Fruit fly (Drosophila melanogaster) whole organism, embryonic: ENCODE results near the gene Mst77F.

Experiments
- Adf1 ChIP-seq: fragments of 200-800 bp; sonication (Bioruptor generic); IDR thresholded peaks from 2 replicates; pipeline ENCODE4 v1.3.6; 2022; ENCODE audit warnings: missing biosample characterization, missing genetic modification characterization
- BtbVII ChIP-seq: fragments of 200-800 bp; sonication (Bioruptor generic); optimal IDR thresholded peaks from 3 replicates; lab custom pipeline; 2017; ENCODE audit warnings: missing biosample characterization, mild to moderate bottlenecking, missing genetic modification characterization
- Bteb2 ChIP-seq: fragments of 200-800 bp; sonication (Bioruptor generic); optimal IDR thresholded peaks from 2 replicates; lab custom pipeline; 2016; ENCODE audit warnings: missing biosample characterization, missing genetic modification characterization
- CG11456 ChIP-seq: fragments of 200-800 bp; sonication (Bioruptor generic); IDR thresholded peaks from 3 replicates; pipeline ENCODE4 v1.3.6; 2022; ENCODE audit warnings: missing biosample characterization, missing genetic modification characterization
- CG12104 ChIP-seq: fragments of 200-800 bp; sonication (Bioruptor generic); optimal IDR thresholded peaks from 3 replicates; lab custom pipeline; 2016; ENCODE audit warnings: missing biosample characterization, missing genetic modification characterization
- CG14441 ChIP-seq: fragments of 200-800 bp; sonication (Bioruptor generic); IDR thresholded peaks from 2 replicates; pipeline ENCODE4 v1.3.6; 2022; ENCODE audit warnings: missing biosample characterization, missing genetic modification characterization
- CG1647 ChIP-seq: fragments of 200-800 bp; sonication (Bioruptor generic); optimal IDR thresholded peaks from 3 replicates; lab custom pipeline; 2016; ENCODE audit warnings: missing biosample characterization, missing genetic modification characterization
- CG17612 ChIP-seq: fragments of 200-800 bp; sonication (Bioruptor generic); IDR thresholded peaks from 2 replicates; pipeline ENCODE4 v1.3.6; 2022; ENCODE audit warnings: missing biosample characterization, missing genetic modification characterization
- CG31365 ChIP-seq: fragments of 200-800 bp; sonication (Bioruptor generic); optimal IDR thresholded peaks from 2 replicates; lab custom pipeline; 2018; ENCODE audit warnings: missing biosample characterization, mild to moderate bottlenecking, missing genetic modification characterization
- CG32532 ChIP-seq: fragments of 200-800 bp; sonication (Bioruptor generic); IDR thresholded peaks from 2 replicates; pipeline ENCODE4 v1.3.6; 2022; ENCODE audit warnings: missing biosample characterization, missing genetic modification characterization
- CG34376 ChIP-seq: fragments of 200-800 bp; sonication (Bioruptor generic); optimal IDR thresholded peaks from 2 replicates; lab custom pipeline; 2018; ENCODE audit warnings: missing biosample characterization, mild to moderate bottlenecking, missing genetic modification characterization
- CG4707 ChIP-seq: fragments of 200-800 bp; sonication (Bioruptor generic); optimal IDR thresholded peaks from 2 replicates; lab custom pipeline; 2018; ENCODE audit warnings: missing biosample characterization, mild to moderate bottlenecking, missing genetic modification characterization, moderate library complexity
- CG4730 ChIP-seq: fragments of 200-800 bp; sonication (Bioruptor generic); IDR thresholded peaks from 2 replicates; pipeline ENCODE4 v1.3.6; 2022; ENCODE audit warnings: missing biosample characterization, missing genetic modification characterization
- CG5180 ChIP-seq: fragments of 200-800 bp; sonication (Bioruptor generic); optimal IDR thresholded peaks from 3 replicates; lab custom pipeline; 2017; ENCODE audit warnings: missing biosample characterization, missing genetic modification characterization, mild to moderate bottlenecking, moderate library complexity, missing genetic modification reagents
- CG6654 ChIP-seq: fragments of 200-800 bp; sonication (Bioruptor generic); optimal IDR thresholded peaks from 2 replicates; lab custom pipeline; 2017; ENCODE audit warnings: missing biosample characterization, mild to moderate bottlenecking, missing genetic modification characterization
- CG7928 ChIP-seq: fragments of 200-800 bp; sonication (Bioruptor generic); optimal IDR thresholded peaks from 2 replicates; lab custom pipeline; 2017; ENCODE audit warnings: missing biosample characterization, mild to moderate bottlenecking, missing genetic modification characterization
- CG8089 ChIP-seq: fragments of 200-800 bp; sonication (Bioruptor generic); optimal IDR thresholded peaks from 3 replicates; lab custom pipeline; 2016; ENCODE audit warnings: missing biosample characterization, missing genetic modification characterization
- CG8765 ChIP-seq: fragments of 200-800 bp; sonication (Bioruptor generic); IDR thresholded peaks from 2 replicates; pipeline ENCODE4 v1.3.6; 2022; ENCODE audit warnings: missing biosample characterization, missing genetic modification characterization
- Dip3 ChIP-seq: fragments of 200-800 bp; sonication (Bioruptor generic); optimal IDR thresholded peaks from 3 replicates; lab custom pipeline; 2016; ENCODE audit warnings: missing biosample characterization, missing genetic modification characterization
- Ets65A ChIP-seq: fragments of 200-800 bp; sonication (Bioruptor generic); peaks from one replicate; lab custom pipeline; 2016; ENCODE audit warnings: missing biosample characterization, missing genetic modification characterization
- Med ChIP-seq: fragments of 200-800 bp; sonication (Bioruptor generic); peaks from one replicate; lab custom pipeline; 2016; ENCODE audit warnings: missing biosample characterization, missing genetic modification characterization, mild to moderate bottlenecking, inconsistent platforms, moderate library complexity
- Nf-YA ChIP-seq: fragments of 200-800 bp; sonication (Bioruptor generic); IDR thresholded peaks from 2 replicates; pipeline ENCODE4 v1.3.6; 2022; ENCODE audit warnings: missing biosample characterization, missing genetic modification characterization
- PHDP ChIP-seq: fragments of 200-800 bp; sonication (Bioruptor generic); optimal IDR thresholded peaks from 3 replicates; lab custom pipeline; 2018; ENCODE audit warnings: missing biosample characterization, mild to moderate bottlenecking, missing genetic modification characterization, moderate library complexity
- Rx ChIP-seq: fragments of 200-800 bp; sonication (Bioruptor generic); IDR thresholded peaks from 2 replicates; pipeline ENCODE4 v1.3.6; 2022; ENCODE audit warnings: missing biosample characterization, missing genetic modification characterization
- bowl ChIP-seq: fragments of 200-800 bp; sonication (Bioruptor generic); IDR thresholded peaks from 2 replicates; pipeline ENCODE4 v1.3.6; 2022; ENCODE audit warnings: missing biosample characterization, missing genetic modification characterization
- br ChIP-seq: fragments of >200 bp; optimal IDR thresholded peaks from 2 replicates; lab custom pipeline; 2017
- bsh ChIP-seq, 2 experiments: fragments of 200-800 bp; sonication (Bioruptor generic); optimal IDR thresholded peaks; 2 replicates each; lab custom pipeline; 2017 to 2018; ENCODE audit warnings: mild to moderate bottlenecking in 2 of 2, missing biosample characterization in 2 of 2, missing genetic modification characterization in 2 of 2, moderate library complexity in 1 of 2
- crc ChIP-seq: fragments of 200-800 bp; sonication (Bioruptor generic); optimal IDR thresholded peaks from 2 replicates; lab custom pipeline; 2016; ENCODE audit warnings: missing biosample characterization, missing genetic modification characterization
- crol ChIP-seq: fragments of 200-800 bp; sonication (Bioruptor generic); IDR thresholded peaks from 2 replicates; pipeline ENCODE4 v1.3.6; 2022; ENCODE audit warnings: missing biosample characterization, missing genetic modification characterization
- da ChIP-seq: fragments of 200-800 bp; sonication (Bioruptor generic); optimal IDR thresholded peaks from 2 replicates; lab custom pipeline; 2016; ENCODE audit warnings: missing biosample characterization, missing genetic modification characterization
- exex ChIP-seq: fragments of 200-800 bp; sonication (Bioruptor generic); optimal IDR thresholded peaks from 4 replicates; lab custom pipeline; 2018; ENCODE audit warnings: missing biosample characterization, mild to moderate bottlenecking, missing genetic modification characterization, moderate library complexity
- ftz-f1 ChIP-seq: fragments of 200-800 bp; sonication (Bioruptor generic); optimal IDR thresholded peaks from 2 replicates; lab custom pipeline; 2016; ENCODE audit warnings: missing biosample characterization, missing genetic modification characterization
- gem ChIP-seq: fragments of 200-800 bp; sonication (Bioruptor generic); optimal IDR thresholded peaks from 2 replicates; lab custom pipeline; 2019; ENCODE audit warnings: missing biosample characterization, mild to moderate bottlenecking, missing genetic modification characterization, moderate library complexity
- hkb ChIP-seq, 2 experiments: fragments of 200-800 bp in 1 of 2; fragments of >200 bp in 1 of 2; sonication (Bioruptor generic) in 1 of 2; IDR thresholded peaks in 1 of 2; optimal IDR thresholded peaks in 1 of 2; 2 replicates each; pipeline versions ENCODE4 v1.3.6 to Lab custom; 2017 to 2022; ENCODE audit warnings: missing biosample characterization in 1 of 2, missing genetic modification characterization in 1 of 2
- kah ChIP-seq: fragments of 200-800 bp; sonication (Bioruptor generic); optimal IDR thresholded peaks from 2 replicates; lab custom pipeline; 2018; ENCODE audit warnings: missing biosample characterization, mild to moderate bottlenecking, missing genetic modification characterization
- lilli ChIP-seq: fragments of 200-800 bp; sonication (Bioruptor generic); optimal IDR thresholded peaks from 3 replicates; lab custom pipeline; 2016; ENCODE audit warnings: missing biosample characterization, missing genetic modification characterization
- lmd ChIP-seq: fragments of 200-800 bp; sonication (Bioruptor generic); IDR thresholded peaks from 2 replicates; pipeline ENCODE4 v1.3.6; 2022; ENCODE audit warnings: missing biosample characterization, missing genetic modification characterization
- mirr ChIP-seq: fragments of 200-800 bp; sonication (Bioruptor generic); optimal IDR thresholded peaks from 3 replicates; lab custom pipeline; 2018; ENCODE audit warnings: missing biosample characterization, mild to moderate bottlenecking, missing genetic modification characterization
- nerfin-1 ChIP-seq: fragments of 200-800 bp; sonication (Bioruptor generic); optimal IDR thresholded peaks from 3 replicates; lab custom pipeline; 2019; ENCODE audit warnings: missing biosample characterization, mild to moderate bottlenecking, missing genetic modification characterization, moderate library complexity
- otp ChIP-seq: fragments of 200-800 bp; sonication (Bioruptor generic); IDR thresholded peaks from 3 replicates; pipeline ENCODE4, ENCODE4 v1.3.6; 2022; ENCODE audit warnings: missing biosample characterization, missing genetic modification characterization
- pzg ChIP-seq: fragments of 200-800 bp; sonication (Bioruptor generic); optimal IDR thresholded peaks from 3 replicates; lab custom pipeline; 2018; ENCODE audit warnings: missing biosample characterization, mild to moderate bottlenecking, missing genetic modification characterization, moderate library complexity
- sug ChIP-seq: fragments of 200-800 bp; optimal IDR thresholded peaks from 2 replicates; lab custom pipeline; 2019; ENCODE audit warnings: missing biosample characterization, mild to moderate bottlenecking, missing genetic modification characterization, moderate library complexity
- tll ChIP-seq, 2 experiments: fragments of 200-800 bp in 1 of 2; fragments of >200 bp in 1 of 2; sonication (Bioruptor generic) in 1 of 2; optimal IDR thresholded peaks; 2 replicates each; lab custom pipeline; 2017 to 2019; ENCODE audit warnings: missing biosample characterization in 2 of 2, missing genetic modification characterization in 2 of 2, mild to moderate bottlenecking in 1 of 2, moderate library complexity in 1 of 2
- tx ChIP-seq: fragments of 200-800 bp; sonication (Bioruptor generic); optimal IDR thresholded peaks from 2 replicates; lab custom pipeline; 2016; ENCODE audit warnings: missing biosample characterization, missing genetic modification characterization
- unpg ChIP-seq: fragments of 200-800 bp; sonication (Bioruptor generic); optimal IDR thresholded peaks from 3 replicates; lab custom pipeline; 2018; ENCODE audit warnings: missing biosample characterization, mild to moderate bottlenecking, missing genetic modification characterization, moderate library complexity
- usp ChIP-seq: fragments of >200 bp; optimal IDR thresholded peaks from 2 replicates; lab custom pipeline; 2017; ENCODE audit warnings: missing biosample characterization, missing genetic modification characterization
- vfl ChIP-seq: fragments of 200-800 bp; sonication (Bioruptor generic); optimal IDR thresholded peaks from 2 replicates; lab custom pipeline; 2016; ENCODE audit warnings: missing biosample characterization, missing genetic modification characterization
- zen2 ChIP-seq: fragments of 200-800 bp; sonication (Bioruptor generic); IDR thresholded peaks from 3 replicates; pipeline ENCODE4 v1.3.6; 2022; ENCODE audit warnings: missing biosample characterization, missing genetic modification characterization; ENCODE audit not compliant: partially characterized antibody

The Mst77F gene

DNA sequence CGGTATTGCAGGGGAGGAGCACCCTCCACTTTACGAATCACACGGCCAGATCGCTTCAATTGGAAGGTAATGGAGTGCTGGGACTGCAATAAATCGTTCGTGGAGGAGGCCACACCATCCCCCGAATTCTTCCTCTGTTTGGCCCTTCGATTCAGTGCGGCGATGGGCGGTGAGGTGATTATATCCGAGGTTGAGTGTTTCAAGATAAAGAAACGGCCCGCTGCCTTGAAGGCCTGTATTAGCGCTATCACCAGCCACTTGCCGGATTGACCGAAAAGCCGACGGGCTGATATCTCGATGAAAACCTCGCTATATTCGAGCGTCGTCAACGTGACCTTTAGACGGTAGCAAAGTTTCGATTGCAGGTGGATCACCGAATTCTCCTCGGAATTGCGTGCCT lies 40.3 kb downstream of the Mst77F start:
- no peak for TF ChIP-seq tx
- no peak for TF ChIP-seq unpg (GFP tag; lab: Kevin White, UChicago)
- peak; percentile 31 for TF ChIP-seq sug (tag; lab: Kevin White, UChicago)
- peak; percentile 91 for TF ChIP-seq CG34376 (GFP tag; lab: Kevin White, UChicago)
- TF ChIP-seq zen2 = 0 out of 3 replicates have a peak, but pooled peaks have one; percentile 12
- no peak for TF ChIP-seq CG6654 (GFP tag; lab: Kevin White, UChicago)
- no peak for TF ChIP-seq crol
- TF ChIP-seq CG32532 (GFP tag; lab: Robert Waterston, UW) = no peak
- no peak for TF ChIP-seq crc (GFP tag; lab: Kevin White, UChicago)
- no peak for TF ChIP-seq otp (GFP tag; lab: Robert Waterston, UW)
- TF ChIP-seq br (lab: Kevin White, UChicago) = no peak
- peak; percentile 32 for TF ChIP-seq exex (tag; lab: Kevin White, UChicago)
- peak; percentile 48 for TF ChIP-seq Med (GFP tag; lab: Kevin White, UChicago)
- peak; percentile 37 for TF ChIP-seq mirr (GFP tag; lab: Kevin White, UChicago)
- no peak for TF ChIP-seq gem (tag; lab: Kevin White, UChicago)
- no peak for TF ChIP-seq vfl (GFP tag; lab: Kevin White, UChicago)
- TF ChIP-seq ftz-f1 (GFP tag; lab: Kevin White, UChicago) = peak; percentile 56

DNA sequence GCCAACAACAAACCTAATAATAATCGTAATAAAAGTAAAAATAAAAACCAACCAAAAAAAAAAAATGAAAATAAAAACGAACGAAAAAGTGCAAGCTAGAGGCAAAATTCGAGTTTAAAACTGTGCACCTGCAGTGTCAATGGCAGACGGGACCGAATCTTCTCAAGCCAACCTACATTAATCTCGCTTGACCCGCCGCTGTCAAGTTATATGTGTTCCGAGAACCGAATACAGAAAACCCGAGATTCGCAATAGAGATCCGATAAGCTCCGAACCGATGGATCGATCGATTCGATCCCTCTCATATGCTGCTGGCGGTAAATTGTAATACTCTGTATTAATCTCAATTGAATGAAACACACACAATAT lies 45.2 kb downstream of the Mst77F start:
- no peak for TF ChIP-seq bowl (GFP tag; lab: Robert Waterston, UW)
- TF ChIP-seq CG11456 (GFP tag; lab: Robert Waterston, UW) = no peak
- no peak for TF ChIP-seq tll (GFP tag; optimal IDR thresholded peaks at IDR 0.05; lab: Kevin White, UChicago)
- TF ChIP-seq CG1647 (GFP tag; lab: Kevin White, UChicago) = no peak
- no peak for TF ChIP-seq lilli

dm6 chr3L:20771891-20772646 lies 45.8 kb downstream of the Mst77F start:
- TF ChIP-seq hkb (optimal IDR thresholded peaks at IDR 0.05; lab: Kevin White, UChicago) (no peak), hkb (GFP tag; IDR thresholded peaks at IDR 0.05; lab: Robert Waterston, UW) (peak; percentile 94), lmd (GFP tag; lab: Robert Waterston, UW) (peak; percentile 76), CG4707 (peak; percentile 70), Nf-YA (GFP tag; lab: Robert Waterston, UW) (peak; percentile 66), da (GFP tag; lab: Kevin White, UChicago) (no peak), Dip3 (GFP tag; lab: Kevin White, UChicago) (peak; percentile 67), CG7928 (GFP tag; lab: Kevin White, UChicago) (peak; percentile 51), CG5180 (GFP tag; lab: Kevin White, UChicago) (no peak), PHDP (peak; percentile 82), CG12104 (peak; percentile 77), CG14441 (GFP tag; lab: Robert Waterston, UW) (peak; percentile 81), Bteb2 (GFP tag; lab: Kevin White, UChicago) (peak; percentile 50), nerfin-1 (tag; lab: Kevin White, UChicago) (peak; percentile 49), bsh (GFP tag; optimal IDR thresholded peaks at IDR 0.05; lab: Kevin White, UChicago) (peak; percentile 2 to 82), usp (GFP tag; lab: Kevin White, UChicago) (no peak), Rx (peak; percentile 67; the same call in 1 of the 2 replicates), CG17612 (GFP tag; lab: Robert Waterston, UW) (no peak), kah (GFP tag; lab: Kevin White, UChicago) (peak; percentile 19), CG8089 (GFP tag; lab: Kevin White, UChicago) (peak; percentile 1), CG8765 (GFP tag; lab: Robert Waterston, UW) (no peak), Ets65A (GFP tag; lab: Kevin White, UChicago) (peak; percentile 72), BtbVII (GFP tag; lab: Kevin White, UChicago) (peak; percentile 69), pzg (GFP tag; lab: Kevin White, UChicago) (peak; percentile 12), CG4730 (GFP tag; lab: Robert Waterston, UW) (peak; percentile 57; the same call in 1 of the 2 replicates), CG31365 (peak; percentile 39), Adf1 (GFP tag; lab: Robert Waterston, UW) (0 out of 2 replicates have a peak, but pooled peaks have one; percentile 21)
